Worm (Caenorhabditis elegans): Measurements from ENCODE around the gene srh-213.

DNA sequence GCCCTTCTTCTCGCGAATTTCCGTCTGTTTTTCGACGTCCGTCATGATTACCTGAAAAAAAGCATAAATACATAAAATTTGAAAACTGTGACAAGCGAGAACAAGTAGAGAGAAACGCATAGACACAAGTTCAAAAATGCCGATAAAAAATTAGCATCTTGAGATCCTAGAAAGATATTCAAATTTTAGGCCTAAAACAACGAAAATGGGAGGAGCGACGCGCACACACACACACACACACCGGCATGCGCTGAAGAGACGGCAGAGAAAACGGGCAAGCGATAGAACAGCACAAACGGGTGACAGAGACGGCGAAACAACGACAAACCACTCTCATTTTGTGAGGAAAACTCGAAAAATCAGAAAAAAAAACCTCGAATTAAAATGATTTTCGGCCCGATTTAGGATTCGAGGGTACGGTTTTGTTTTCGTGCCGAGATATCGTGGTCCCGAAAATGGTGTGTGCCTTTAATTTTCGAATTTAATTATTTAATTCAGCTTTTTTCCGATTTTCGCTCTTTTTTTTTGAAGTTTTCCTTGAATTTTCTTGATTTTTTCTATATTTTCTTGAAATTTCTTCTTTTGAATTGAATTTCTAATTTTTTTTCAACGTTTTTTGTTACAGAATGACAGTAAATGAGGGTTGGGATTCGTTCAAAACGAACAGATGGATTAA, 8.7 kb downstream of the srh-213 start, which contains the start of the genes rpl-11.1 and T22F3.2:
- TF ChIP-seq tab-1 (GFP tag; IDR thresholded peaks at IDR 0.05) (no peak), med-1 (GFP tag; optimal IDR thresholded peaks at IDR 0.05; ENCODE audit: insufficient read depth) (no peak), T22C8.4 (GFP tag; IDR thresholded peaks at IDR 0.05) (no peak), ref-1 (GFP tag; conservative IDR thresholded peaks at IDR 0.05) (no peak), cog-1 (tag; optimal IDR thresholded peaks at IDR 0.05) (no peak), flt-1 (GFP tag; IDR thresholded peaks at IDR 0.05) (no peak)
